Fruit fly (Drosophila melanogaster) whole organism, wandering third instar larva: Measurements from ENCODE around the gene CG7907.

ENCODE experiments used
- HLH106 ChIP-seq: fragments of 200-800 bp; optimal IDR thresholded peaks from 3 replicates; lab custom pipeline; 2019; ENCODE audit warnings: missing biosample characterization, mild to moderate bottlenecking, missing genetic modification characterization, moderate library complexity
- Hr78 ChIP-seq: fragments of >200 bp; optimal IDR thresholded peaks from 2 replicates; lab custom pipeline; 2017; ENCODE audit warnings: missing biosample characterization, missing genetic modification characterization
- Jra ChIP-seq: sonication (Bioruptor generic); optimal IDR thresholded peaks from 2 replicates; lab custom pipeline; 2016; ENCODE audit warnings: missing biosample characterization, missing genetic modification characterization
- dsf ChIP-seq: sonication (Bioruptor generic); optimal IDR thresholded peaks from 2 replicates; lab custom pipeline; 2016; ENCODE audit warnings: missing biosample characterization, missing genetic modification characterization, borderline replicate concordance
- h ChIP-seq: fragments of 200-800 bp; sonication (Bioruptor generic); optimal IDR thresholded peaks from 3 replicates; lab custom pipeline; 2016; ENCODE audit warnings: missing biosample characterization, mild to moderate bottlenecking, missing genetic modification characterization

DNA sequence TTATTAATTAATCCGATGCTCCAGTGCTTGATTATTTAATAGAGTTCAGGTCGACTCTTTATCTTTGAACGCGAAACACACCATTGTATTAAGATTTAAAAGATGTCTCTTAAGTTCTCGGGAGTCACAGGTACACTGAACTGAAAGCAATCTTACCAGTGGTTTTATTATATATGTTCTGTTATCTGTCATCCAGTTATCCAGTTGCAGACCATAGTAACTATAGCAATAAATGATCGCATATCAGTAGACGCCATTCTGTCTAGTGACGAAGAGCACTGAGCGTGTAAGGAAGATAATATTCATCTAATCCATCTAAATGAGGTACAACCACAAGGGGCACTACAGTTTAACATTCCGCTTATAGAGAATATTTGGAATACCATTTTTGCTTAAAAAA, 3.9 kb upstream of the CG7907 start, which contains the start of gene Ugt49B2:
- TF ChIP-seq Hr78 (GFP tag; lab: Kevin White, UChicago): no peak
- TF ChIP-seq HLH106 (tag; lab: Kevin White, UChicago): no peak
- TF ChIP-seq h (GFP tag; lab: Kevin White, UChicago): no peak
- no peak for TF ChIP-seq dsf (GFP tag; lab: Kevin White, UChicago)
- no peak for TF ChIP-seq Jra (GFP tag; lab: Kevin White, UChicago)
